Fruit fly (Drosophila melanogaster) whole organism, prepupa: ENCODE results near the gene CG9500.

Experiments used
- Blimp-1 ChIP-seq: fragments of 200-800 bp; sonication (Bioruptor generic); optimal IDR thresholded peaks from 3 replicates; lab custom pipeline; 2017; ENCODE audit warnings: missing biosample characterization, missing genetic modification characterization, mild to moderate bottlenecking, moderate library complexity, missing genetic modification reagents
- CG10631 ChIP-seq: fragments of 200-800 bp; sonication (Bioruptor generic); optimal IDR thresholded peaks from 2 replicates; lab custom pipeline; 2016; ENCODE audit warnings: missing biosample characterization, missing genetic modification characterization
- CG15336 ChIP-seq: fragments of 200-800 bp; sonication (Bioruptor generic); IDR thresholded peaks from 2 replicates; pipeline ENCODE4 v1.3.6; 2022; ENCODE audit warnings: missing biosample characterization, missing genetic modification characterization
- CG1621 ChIP-seq: fragments of 200-800 bp; sonication (Bioruptor generic); optimal IDR thresholded peaks from 3 replicates; lab custom pipeline; 2018; ENCODE audit warnings: missing biosample characterization, mild to moderate bottlenecking, missing genetic modification characterization
- CG32006 ChIP-seq: fragments of 200-800 bp; sonication (Bioruptor generic); optimal IDR thresholded peaks from 3 replicates; lab custom pipeline; 2017; ENCODE audit warnings: missing biosample characterization, mild to moderate bottlenecking, missing genetic modification characterization
- CG3919 ChIP-seq: fragments of 200-800 bp; sonication (Bioruptor generic); optimal IDR thresholded peaks from 3 replicates; lab custom pipeline; 2016; ENCODE audit warnings: missing biosample characterization, missing genetic modification characterization
- CG4318 ChIP-seq: fragments of 200-800 bp; sonication (Bioruptor generic); optimal IDR thresholded peaks from 3 replicates; lab custom pipeline; 2017; ENCODE audit warnings: missing biosample characterization, mild to moderate bottlenecking, missing genetic modification characterization
- CG6808 ChIP-seq: fragments of 200-800 bp; sonication (Bioruptor generic); optimal IDR thresholded peaks from 3 replicates; lab custom pipeline; 2017; ENCODE audit warnings: missing biosample characterization, missing genetic modification characterization, mild to moderate bottlenecking, moderate library complexity, missing genetic modification reagents
- CG8319 ChIP-seq: fragments of 200-800 bp; sonication (Bioruptor generic); optimal IDR thresholded peaks from 3 replicates; lab custom pipeline; 2016; ENCODE audit warnings: missing biosample characterization, missing genetic modification characterization
- CG8632 ChIP-seq: fragments of 200-800 bp; sonication (Bioruptor generic); optimal IDR thresholded peaks from 3 replicates; lab custom pipeline; 2016; ENCODE audit warnings: missing biosample characterization, missing genetic modification characterization
- CG9139 ChIP-seq: fragments of 200-800 bp; sonication (Bioruptor generic); optimal IDR thresholded peaks from 3 replicates; lab custom pipeline; 2017; ENCODE audit warnings: missing biosample characterization, mild to moderate bottlenecking, missing genetic modification characterization
- Eip75B ChIP-seq: fragments of 200-800 bp; sonication (Bioruptor generic); optimal IDR thresholded peaks from 3 replicates; lab custom pipeline; 2016; ENCODE audit warnings: missing biosample characterization, missing genetic modification characterization
- Eip78C ChIP-seq: fragments of 200-800 bp; sonication (Bioruptor generic); peaks from one replicate; lab custom pipeline; 2016; ENCODE audit warnings: missing biosample characterization, missing genetic modification characterization
- Eip93F ChIP-seq: fragments of 200-800 bp; sonication (Bioruptor generic); optimal IDR thresholded peaks from 2 replicates; lab custom pipeline; 2016; ENCODE audit warnings: missing biosample characterization, mild to moderate bottlenecking, missing genetic modification characterization
- Ets96B ChIP-seq: fragments of 200-800 bp; optimal IDR thresholded peaks from 2 replicates; lab custom pipeline; 2019; ENCODE audit warnings: missing biosample characterization, mild to moderate bottlenecking, missing genetic modification characterization, moderate library complexity
- Hr38 ChIP-seq: sonication (Bioruptor generic); optimal IDR thresholded peaks from 2 replicates; lab custom pipeline; 2016; ENCODE audit warnings: missing biosample characterization, missing genetic modification characterization
- Hr39 ChIP-seq: fragments of 200-800 bp; sonication (Bioruptor generic); optimal IDR thresholded peaks from 2 replicates; lab custom pipeline; 2016; ENCODE audit warnings: missing biosample characterization, missing genetic modification characterization
- Hr4 ChIP-seq: fragments of 200-800 bp; sonication (Bioruptor generic); optimal IDR thresholded peaks from 3 replicates; lab custom pipeline; 2016; ENCODE audit warnings: missing biosample characterization, missing genetic modification characterization
- Lpt ChIP-seq: fragments of 200-800 bp; sonication (Bioruptor generic); optimal IDR thresholded peaks from 3 replicates; lab custom pipeline; 2016; ENCODE audit warnings: missing biosample characterization, missing genetic modification characterization
- OdsH ChIP-seq: fragments of 200-800 bp; sonication (Bioruptor generic); optimal IDR thresholded peaks from 3 replicates; lab custom pipeline; 2016; ENCODE audit warnings: missing biosample characterization, missing genetic modification characterization
- Smox ChIP-seq: fragments of 200-800 bp; sonication (Bioruptor generic); optimal IDR thresholded peaks from 3 replicates; lab custom pipeline; 2016; ENCODE audit warnings: missing biosample characterization, missing genetic modification characterization
- Sox102F ChIP-seq: fragments of 200-800 bp; sonication (Bioruptor generic); optimal IDR thresholded peaks from 2 replicates; lab custom pipeline; 2016; ENCODE audit warnings: missing biosample characterization, mild to moderate bottlenecking, missing genetic modification characterization
- Sox14 ChIP-seq: fragments of 200-800 bp; sonication (Bioruptor generic); optimal IDR thresholded peaks from 3 replicates; lab custom pipeline; 2016; ENCODE audit warnings: missing biosample characterization, missing genetic modification characterization
- Sox15 ChIP-seq: fragments of 200-800 bp; sonication (Bioruptor generic); optimal IDR thresholded peaks from 3 replicates; lab custom pipeline; 2016; ENCODE audit warnings: missing biosample characterization, missing genetic modification characterization
- achi ChIP-seq: fragments of 200-800 bp; sonication (Bioruptor generic); optimal IDR thresholded peaks from 3 replicates; lab custom pipeline; 2016; ENCODE audit warnings: missing biosample characterization, missing genetic modification characterization
- acj6 ChIP-seq: fragments of 200-800 bp; sonication (Bioruptor generic); optimal IDR thresholded peaks from 3 replicates; lab custom pipeline; 2016; ENCODE audit warnings: missing biosample characterization, missing genetic modification characterization
- cyc ChIP-seq: fragments of 200-800 bp; sonication (Bioruptor generic); optimal IDR thresholded peaks from 3 replicates; lab custom pipeline; 2016; ENCODE audit warnings: missing biosample characterization, missing genetic modification characterization
- dsx ChIP-seq: fragments of 200-800 bp; optimal IDR thresholded peaks from 3 replicates; lab custom pipeline; 2019; ENCODE audit warnings: missing biosample characterization, mild to moderate bottlenecking, missing genetic modification characterization, moderate library complexity; ENCODE audit not compliant: poor library complexity, severe bottlenecking
- eg ChIP-seq: fragments of 200-800 bp; sonication (Bioruptor generic); IDR thresholded peaks from 3 replicates; pipeline ENCODE4 v1.3.6; 2022; ENCODE audit warnings: missing biosample characterization, missing genetic modification characterization
- esn ChIP-seq: fragments of 200-800 bp; sonication (Bioruptor generic); optimal IDR thresholded peaks from 2 replicates; lab custom pipeline; 2016; ENCODE audit warnings: missing biosample characterization, mild to moderate bottlenecking, missing genetic modification characterization, moderate library complexity
- salr ChIP-seq, 2 experiments: fragments of 200-800 bp; sonication (Bioruptor generic); optimal IDR thresholded peaks; 3 replicates each; lab custom pipeline; 2016 to 2018; ENCODE audit warnings: missing biosample characterization in 2 of 2, missing genetic modification characterization in 2 of 2, mild to moderate bottlenecking in 1 of 2
- spab ChIP-seq: fragments of 200-800 bp; sonication (Bioruptor generic); optimal IDR thresholded peaks from 2 replicates; lab custom pipeline; 2017; ENCODE audit warnings: missing biosample characterization, mild to moderate bottlenecking, missing genetic modification characterization, missing genetic modification reagents
- ss ChIP-seq, 2 experiments: fragments of 200-800 bp; sonication (Bioruptor generic); optimal IDR thresholded peaks; 2 replicates in 1 of 2; 3 replicates in 1 of 2; lab custom pipeline; 2017 to 2018; ENCODE audit warnings: mild to moderate bottlenecking in 2 of 2, missing biosample characterization in 2 of 2, missing genetic modification characterization in 2 of 2, moderate library complexity in 1 of 2
- svp ChIP-seq: fragments of 200-800 bp; sonication (Bioruptor generic); peaks from one replicate; lab custom pipeline; 2016; ENCODE audit warnings: missing biosample characterization, missing genetic modification characterization
- topi ChIP-seq: fragments of 200-800 bp; sonication (Bioruptor generic); optimal IDR thresholded peaks from 3 replicates; lab custom pipeline; 2016; ENCODE audit warnings: missing biosample characterization, missing genetic modification characterization

CG9500 gene

DNA sequence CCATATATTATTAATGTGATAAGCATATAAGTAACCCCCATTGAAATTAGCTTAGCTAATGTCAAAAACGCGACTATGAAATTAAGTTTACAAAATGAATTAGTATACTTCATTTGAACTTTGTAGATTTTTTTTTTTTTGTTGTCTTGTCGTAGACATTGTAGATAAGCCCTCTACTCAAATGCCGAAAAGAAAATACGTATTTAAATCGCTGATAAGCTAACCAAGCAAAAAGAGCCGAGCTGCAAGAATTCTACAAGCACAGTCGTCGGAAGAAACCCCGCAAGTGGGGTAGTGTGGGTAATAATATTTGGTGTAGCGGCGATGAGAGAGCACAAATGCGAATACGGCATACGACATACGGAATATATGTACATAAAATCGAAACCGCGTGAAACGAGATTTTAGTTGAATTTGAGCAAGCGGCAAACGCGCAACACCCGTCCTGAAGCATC lies 9.4 kb upstream of the CG9500 start, which contains the start of gene Nepl4:
Gene Nepl4, plus strand, starts transcription at position 405 of the 455 bp plus-strand sequence.
- TF ChIP-seq eg (GFP tag; lab: Robert Waterston, UW), result no peak
- TF ChIP-seq CG32006, result no peak
- TF ChIP-seq acj6, result no peak
- TF ChIP-seq achi (GFP tag; lab: Kevin White, UChicago), result no peak
- no peak for TF ChIP-seq Blimp-1
- TF ChIP-seq Sox15 (GFP tag; lab: Kevin White, UChicago), result no peak
- no peak for TF ChIP-seq CG4318
- TF ChIP-seq Hr38 (GFP tag; lab: Kevin White, UChicago), result no peak
- no peak for TF ChIP-seq CG15336
- no peak for TF ChIP-seq CG10631
- TF ChIP-seq topi, result no peak
- no peak for TF ChIP-seq Ets96B (tag; lab: Kevin White, UChicago)
- no peak for TF ChIP-seq Sox14 (GFP tag; lab: Kevin White, UChicago)
- TF ChIP-seq Hr39 (GFP tag; lab: Kevin White, UChicago), result no peak
- TF ChIP-seq CG8319 (GFP tag; lab: Kevin White, UChicago), result no peak
- TF ChIP-seq OdsH (GFP tag; lab: Kevin White, UChicago), result no peak

DNA sequence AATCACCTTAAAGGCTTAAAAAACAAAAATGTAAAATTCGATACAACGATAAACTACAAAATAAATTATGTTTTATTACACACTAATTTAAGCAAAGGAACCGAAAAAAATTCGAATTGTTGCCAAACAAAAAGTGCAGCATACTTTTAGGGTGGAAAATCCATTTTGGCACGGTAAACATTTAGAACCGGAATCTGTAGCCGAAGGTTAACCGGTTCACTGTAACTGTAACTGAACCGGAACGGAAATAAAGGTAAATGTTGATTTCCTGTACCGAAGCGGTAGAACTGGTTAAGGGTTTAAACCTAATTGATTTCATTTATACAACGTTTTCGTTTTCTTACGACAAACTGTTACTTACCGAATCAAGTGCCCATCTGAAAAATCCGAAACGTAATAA lies 8.8 kb upstream of the CG9500 start:
- peak; percentile 65 for TF ChIP-seq svp (GFP tag; lab: Kevin White, UChicago)
- TF ChIP-seq spab (GFP tag; lab: Kevin White, UChicago), result no peak
- no peak for TF ChIP-seq Lpt (GFP tag; lab: Kevin White, UChicago)
- no peak for TF ChIP-seq Eip75B
- TF ChIP-seq CG9139 (GFP tag; lab: Kevin White, UChicago), result no peak
- no peak for TF ChIP-seq Smox (GFP tag; lab: Kevin White, UChicago)
- TF ChIP-seq CG1621 (tag; lab: Kevin White, UChicago), result peak; percentile 21
- no peak for TF ChIP-seq Sox15 (GFP tag; lab: Kevin White, UChicago)
- TF ChIP-seq Sox102F (GFP tag; lab: Kevin White, UChicago), result no peak

DNA sequence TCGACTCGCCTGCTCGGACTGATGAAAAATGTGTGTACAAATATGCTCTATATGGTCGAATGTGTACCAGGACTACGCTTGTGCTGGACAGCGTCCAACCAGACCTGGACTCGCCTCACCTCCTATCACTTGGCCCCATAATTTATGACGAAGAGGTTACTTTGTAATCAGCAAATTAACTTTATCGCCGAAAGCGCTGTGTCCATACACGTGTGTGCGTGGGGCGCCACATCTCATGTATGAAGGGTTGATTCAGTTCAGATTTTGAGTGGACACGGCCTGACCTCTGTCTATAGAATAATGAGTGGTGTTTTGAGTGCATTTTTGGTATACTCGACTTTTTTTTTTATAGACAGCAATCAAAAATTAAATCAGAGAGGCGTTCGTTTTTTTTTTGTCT lies 1.9 kb upstream of the CG9500 start:
- TF ChIP-seq Eip93F (GFP tag; lab: Kevin White, UChicago) (no peak), dsx (GFP tag; lab: Kevin White, UChicago) (no peak), OdsH (GFP tag; lab: Kevin White, UChicago) (no peak), cyc (GFP tag; lab: Kevin White, UChicago) (no peak), CG1621 (tag; lab: Kevin White, UChicago) (no peak), svp (GFP tag; lab: Kevin White, UChicago) (peak; percentile 88)

- TF ChIP-seq salr (GFP tag; optimal IDR thresholded peaks at IDR 0.05; lab: Kevin White, UChicago) (peak in 1 of 2 experiments; percentile 1), CG3919 (GFP tag; lab: Kevin White, UChicago) (peak; percentile 60), Hr4 (GFP tag; lab: Kevin White, UChicago) (peak; percentile 29), CG6808 (GFP tag; lab: Kevin White, UChicago) (no peak), Eip78C (peak; percentile 74), esn (GFP tag; lab: Kevin White, UChicago) (no peak), Eip75B (no peak), ss (GFP tag; optimal IDR thresholded peaks at IDR 0.05; lab: Kevin White, UChicago) (peak in 1 of 2 experiments; percentile 3), CG15336 (0 out of 2 replicates have a peak, but pooled peaks have one; percentile 10), cyc (GFP tag; lab: Kevin White, UChicago) (no peak), CG8632 (no peak), topi (peak; percentile 5), svp (GFP tag; lab: Kevin White, UChicago) (peak; percentile 30)
These were observed 1.3 kb downstream of the CG9500 start for dm6 chr2L:6356686-6357362.
